Worm (Caenorhabditis elegans) whole organism, late embryonic: ENCODE results near the gene W01B6.5.

Experiments used
- K02D7.2 ChIP-seq: sonication (generic microtip); optimal IDR thresholded peaks from 2 replicates; lab custom pipeline; 2017; ENCODE audit warnings: mild to moderate bottlenecking, missing genetic modification characterization, missing compliant biosample characterization
- T23F11.4 ChIP-seq: fragments of 200-800 bp; sonication (Bioruptor generic); optimal IDR thresholded peaks from 2 replicates; lab custom pipeline; 2018; ENCODE audit warnings: mild to moderate bottlenecking, missing genetic modification characterization, missing compliant biosample characterization
- Y22D7AL.16 ChIP-seq: sonication (generic microtip); optimal IDR thresholded peaks from 2 replicates; lab custom pipeline; 2016; ENCODE audit warnings: missing genetic modification characterization, missing compliant biosample characterization
- ahr-1 ChIP-seq: sonication (generic microtip); optimal IDR thresholded peaks from 2 replicates; lab custom pipeline; 2016; ENCODE audit warnings: missing genetic modification characterization, missing compliant biosample characterization
- ceh-19 ChIP-seq: fragments of 200-800 bp; sonication (Bioruptor generic); optimal IDR thresholded peaks from 2 replicates; lab custom pipeline; 2018; ENCODE audit warnings: mild to moderate bottlenecking, missing genetic modification characterization, missing compliant biosample characterization
- ceh-2 ChIP-seq: sonication (generic microtip); optimal IDR thresholded peaks from 2 replicates; lab custom pipeline; 2016; ENCODE audit warnings: missing genotype, missing genetic modification characterization, missing compliant biosample characterization
- ceh-24 ChIP-seq: sonication (generic microtip); optimal IDR thresholded peaks from 2 replicates; lab custom pipeline; 2016; ENCODE audit warnings: mild to moderate bottlenecking, missing genetic modification characterization, missing compliant biosample characterization
- ceh-31 ChIP-seq: sonication (generic microtip); optimal IDR thresholded peaks from 2 replicates; lab custom pipeline; 2016; ENCODE audit warnings: missing genetic modification characterization, missing compliant biosample characterization
- ceh-34 ChIP-seq: sonication (generic microtip); optimal IDR thresholded peaks from 2 replicates; lab custom pipeline; 2016; ENCODE audit warnings: mild to moderate bottlenecking, missing genetic modification characterization, missing compliant biosample characterization
- ceh-45 ChIP-seq: fragments of 200-800 bp; sonication (Bioruptor generic); IDR thresholded peaks from 2 replicates; pipeline ENCODE4 v1.3.6; 2022; ENCODE audit warnings: missing genetic modification reagents, missing genetic modification characterization, missing compliant biosample characterization
- ceh-6 ChIP-seq: fragments of 200-800 bp; sonication (Bioruptor generic); optimal IDR thresholded peaks from 2 replicates; lab custom pipeline; 2018; ENCODE audit warnings: mild to moderate bottlenecking, missing genetic modification characterization, missing compliant biosample characterization
- ets-4 ChIP-seq: sonication (generic microtip); optimal IDR thresholded peaks from 2 replicates; lab custom pipeline; 2016; ENCODE audit warnings: missing genetic modification characterization, missing compliant biosample characterization
- fkh-10 ChIP-seq: fragments of 150-350 bp; optimal IDR thresholded peaks from 2 replicates; lab custom pipeline; 2014; ENCODE audit warnings: missing biosample characterization, missing genetic modification reagents, missing genetic modification characterization
- gmeb-2 ChIP-seq: sonication (generic microtip); optimal IDR thresholded peaks from 2 replicates; lab custom pipeline; 2016; ENCODE audit warnings: missing genetic modification characterization, inconsistent platforms, missing compliant biosample characterization
- hlh-30 ChIP-seq: sonication (generic microtip); optimal IDR thresholded peaks from 2 replicates; lab custom pipeline; 2017; ENCODE audit warnings: antibody characterized with exemption, missing genetic modification characterization, missing compliant biosample characterization; ENCODE audit not compliant: insufficient read depth
- hlh-6 ChIP-seq: sonication (generic microtip); optimal IDR thresholded peaks from 2 replicates; lab custom pipeline; 2016; ENCODE audit warnings: missing genotype, missing genetic modification characterization, missing compliant biosample characterization
- lim-6 ChIP-seq: sonication (generic microtip); optimal IDR thresholded peaks from 2 replicates; lab custom pipeline; 2016; ENCODE audit warnings: missing genetic modification characterization, missing compliant biosample characterization
- lin-11 ChIP-seq: fragments of 200-800 bp; sonication (Bioruptor generic); optimal IDR thresholded peaks from 2 replicates; lab custom pipeline; 2018; ENCODE audit warnings: mild to moderate bottlenecking, missing genetic modification characterization, missing compliant biosample characterization
- nfya-1 ChIP-seq: sonication (generic microtip); optimal IDR thresholded peaks from 2 replicates; lab custom pipeline; 2017; ENCODE audit warnings: missing genetic modification characterization, mild to moderate bottlenecking, missing compliant biosample characterization, antibody characterized with exemption, moderate library complexity
- nhr-11 ChIP-seq: fragments of 150-350 bp; optimal IDR thresholded peaks from 2 replicates; lab custom pipeline; 2014; ENCODE audit warnings: missing biosample characterization, missing genetic modification characterization
- nhr-232 ChIP-seq: sonication (generic microtip); optimal IDR thresholded peaks from 2 replicates; lab custom pipeline; 2016; ENCODE audit warnings: missing genetic modification characterization, missing compliant biosample characterization
- npax-4 ChIP-seq: sonication (generic microtip); optimal IDR thresholded peaks from 2 replicates; lab custom pipeline; 2016; ENCODE audit warnings: missing genetic modification characterization, missing compliant biosample characterization
- pha-4 ChIP-seq: fragments of 150-350 bp; optimal IDR thresholded peaks from 2 replicates; lab custom pipeline; 2018; ENCODE audit warnings: missing biosample characterization, missing genetic modification reagents, missing genetic modification characterization
- pqm-1 ChIP-seq: sonication (generic microtip); optimal IDR thresholded peaks from 2 replicates; lab custom pipeline; 2016; ENCODE audit warnings: missing genetic modification characterization, missing compliant biosample characterization
- rnt-1 ChIP-seq: sonication (generic microtip); optimal IDR thresholded peaks from 2 replicates; lab custom pipeline; 2016; ENCODE audit warnings: missing genetic modification characterization, missing compliant biosample characterization
- sdc-2 ChIP-seq: sonication (generic microtip); optimal IDR thresholded peaks from 2 replicates; lab custom pipeline; 2016; ENCODE audit warnings: missing genotype, missing genetic modification characterization, missing compliant biosample characterization
- sox-4 ChIP-seq: sonication (generic microtip); optimal IDR thresholded peaks from 2 replicates; lab custom pipeline; 2017; ENCODE audit warnings: mild to moderate bottlenecking, missing genetic modification characterization, inconsistent platforms, missing compliant biosample characterization
- syd-9 ChIP-seq: sonication (generic microtip); optimal IDR thresholded peaks from 2 replicates; lab custom pipeline; 2016; ENCODE audit warnings: mild to moderate bottlenecking, missing genetic modification characterization, moderate library complexity, missing compliant biosample characterization
- tbx-2 ChIP-seq: sonication (generic microtip); optimal IDR thresholded peaks from 2 replicates; lab custom pipeline; 2016; ENCODE audit warnings: missing genetic modification characterization, missing compliant biosample characterization
- unc-42 ChIP-seq: sonication (generic microtip); optimal IDR thresholded peaks from 2 replicates; lab custom pipeline; 2016; ENCODE audit warnings: missing genotype, missing genetic modification characterization, missing compliant biosample characterization
- zip-5 ChIP-seq: sonication (generic microtip); optimal IDR thresholded peaks from 2 replicates; lab custom pipeline; 2016; ENCODE audit warnings: missing genetic modification characterization, missing compliant biosample characterization
- ztf-16 ChIP-seq: sonication (generic microtip); optimal IDR thresholded peaks from 2 replicates; lab custom pipeline; 2017; ENCODE audit warnings: missing genetic modification characterization, missing compliant biosample characterization

Gene W01B6.5

DNA sequence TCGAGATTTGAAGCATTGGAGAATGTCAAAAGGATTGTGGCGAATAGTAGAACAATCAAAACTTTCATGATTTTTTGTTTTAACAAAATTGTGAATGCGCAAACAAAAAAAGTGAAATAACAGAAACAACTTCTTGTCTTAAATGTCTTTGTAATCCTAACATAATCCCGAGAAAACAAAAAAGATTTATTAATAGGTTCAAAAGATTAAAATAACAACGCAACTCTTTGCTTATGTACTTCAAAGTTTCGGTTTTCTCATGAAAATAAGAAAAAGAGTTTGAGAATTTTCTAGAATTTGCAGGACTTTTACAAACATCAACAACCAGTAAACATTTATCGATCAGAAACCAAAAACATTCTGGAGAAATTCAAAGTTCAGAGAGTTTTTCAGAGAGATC lies 13.8 kb downstream of the W01B6.5 start, which contains the start of gene ttr-39:
Gene ttr-39 (minus strand): TSS at position 101 of the 400 bp plus-strand sequence.
- TF ChIP-seq ceh-31 (tag; lab: Kevin White, UChicago) = no peak

DNA sequence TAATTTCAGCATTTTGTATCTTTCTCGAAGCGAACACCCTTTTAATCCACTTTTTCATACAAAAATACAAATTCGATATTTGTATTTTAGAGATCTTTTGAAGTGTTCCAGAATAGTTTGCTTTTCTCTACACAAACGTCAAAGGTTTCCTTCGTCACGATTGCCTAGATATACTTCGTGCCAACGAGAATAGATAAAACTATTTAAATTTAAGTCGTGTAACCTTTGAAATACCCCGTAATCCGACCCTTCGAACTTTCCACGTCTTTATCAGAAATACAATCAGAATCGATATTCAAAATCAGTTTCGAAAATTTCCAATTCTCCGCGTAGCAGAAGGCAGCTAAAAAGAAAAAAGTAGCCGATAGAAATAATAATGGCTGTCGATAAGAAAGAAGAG lies 14.4 kb downstream of the W01B6.5 start, which contains the start of gene ttbk-5:
Gene ttbk-5 (plus strand): TSS at position 301 of the 400 bp plus-strand sequence.
- no peak for TF ChIP-seq ceh-2
- no peak for TF ChIP-seq unc-42 (tag; lab: Kevin White, UChicago)
- no peak for TF ChIP-seq ceh-45 (GFP tag; lab: Robert Waterston, UW)
- TF ChIP-seq sdc-2 (tag; lab: Kevin White, UChicago) = no peak
- TF ChIP-seq pqm-1 (tag; lab: Kevin White, UChicago) = no peak
- no peak for TF ChIP-seq tbx-2
- TF ChIP-seq ceh-6 (GFP tag; lab: Kevin White, UChicago) = no peak
- TF ChIP-seq nhr-11 (tag; lab: Kevin White, UChicago) = no peak
- TF ChIP-seq nfya-1 (tag; lab: Kevin White, UChicago) = no peak
- TF ChIP-seq nhr-232 (tag; lab: Kevin White, UChicago) = no peak
- no peak for TF ChIP-seq ets-4 (tag; lab: Kevin White, UChicago)
- TF ChIP-seq sox-4 (tag; lab: Kevin White, UChicago) = no peak
- no peak for TF ChIP-seq ztf-16 (tag; lab: Kevin White, UChicago)
- TF ChIP-seq zip-5 (tag; lab: Kevin White, UChicago) = no peak
- no peak for TF ChIP-seq syd-9 (tag; lab: Kevin White, UChicago)
- TF ChIP-seq lin-11 (tag; lab: Kevin White, UChicago) = no peak

DNA sequence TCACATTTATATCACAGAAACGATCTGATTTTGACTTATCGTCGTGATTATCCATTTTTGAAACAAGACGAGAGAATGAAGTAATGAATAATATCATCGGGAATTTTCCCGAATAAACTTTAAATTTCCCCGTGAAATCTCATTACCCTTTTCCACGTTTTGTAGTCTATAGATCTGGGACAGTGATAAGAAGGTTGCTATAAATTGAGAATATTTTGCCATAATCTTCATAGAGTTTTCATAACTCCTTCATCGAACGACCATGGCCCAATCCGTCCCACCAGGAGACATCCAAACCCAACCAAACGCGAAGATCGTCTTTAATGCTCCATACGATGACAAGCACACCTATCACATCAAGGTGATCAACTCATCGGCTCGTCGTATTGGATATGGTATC lies 19.2 kb downstream of the W01B6.5 start, which contains the start of the genes C04G2.5 and msp-36:
Gene C04G2.5 (minus strand): TSS at position 101 of the 400 bp plus-strand sequence.
Gene msp-36 (plus strand): TSS at position 263 of the 400 bp plus-strand sequence.
- TF ChIP-seq ceh-6 (GFP tag; lab: Kevin White, UChicago) (no peak), pha-4 (no peak)

DNA sequence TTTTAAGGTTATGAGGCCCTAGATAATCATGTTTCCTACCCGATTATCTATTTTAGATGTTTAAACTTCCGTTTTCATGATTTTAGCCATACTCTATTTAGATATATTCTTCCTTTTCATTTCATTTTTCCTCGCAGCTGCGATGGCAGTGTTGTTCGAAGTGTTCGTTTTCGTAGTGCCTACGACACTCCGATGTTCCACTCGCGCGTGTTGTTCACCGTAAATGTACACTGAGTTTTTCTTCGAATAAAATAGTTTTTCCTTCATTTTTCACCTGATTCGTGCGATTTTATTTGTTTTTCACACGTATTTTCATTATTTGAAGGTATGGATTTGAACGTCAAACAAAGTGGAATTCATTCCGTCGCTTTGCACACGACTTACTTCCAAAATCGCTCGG lies 20.9 kb downstream of the W01B6.5 start, which contains the start of gene dis-3:
Gene dis-3 (plus strand): TSS at position 322 of the 400 bp plus-strand sequence.
- TF ChIP-seq rnt-1 (tag; lab: Kevin White, UChicago) (no peak), nhr-11 (tag; lab: Kevin White, UChicago) (no peak), hlh-30 (tag; lab: Kevin White, UChicago) (no peak), ceh-31 (tag; lab: Kevin White, UChicago) (no peak), T23F11.4 (GFP tag; lab: Kevin White, UChicago) (no peak), K02D7.2 (tag; lab: Kevin White, UChicago) (no peak)

DNA sequence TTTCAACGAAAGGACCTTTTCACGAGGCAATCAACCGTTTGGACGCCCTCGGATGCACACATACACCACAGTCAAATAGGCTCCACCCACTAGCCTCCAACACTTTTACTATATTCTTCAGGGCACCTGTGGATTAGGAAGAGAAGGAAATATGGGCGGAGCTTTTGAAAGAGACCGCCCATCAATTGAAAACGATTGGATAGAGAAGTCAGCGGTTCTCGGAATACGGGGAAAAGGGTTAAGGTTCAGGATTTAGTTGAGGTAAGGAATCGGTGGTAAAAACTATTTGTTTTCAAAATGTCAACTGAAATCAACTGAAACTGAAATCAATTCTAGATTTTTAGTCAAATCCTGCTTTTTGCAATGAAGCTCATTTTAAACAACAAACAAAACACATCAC lies 34.4 kb downstream of the W01B6.5 start, which contains the start of gene egl-38:
Gene egl-38 (minus strand): TSS at position 101 of the 400 bp plus-strand sequence.
- TF ChIP-seq K02D7.2 (tag; lab: Kevin White, UChicago) = no peak
- TF ChIP-seq ceh-19 (GFP tag; lab: Kevin White, UChicago) = no peak
- TF ChIP-seq gmeb-2 (tag; lab: Kevin White, UChicago) = no peak
- TF ChIP-seq ceh-34 (tag; lab: Kevin White, UChicago) = no peak
- TF ChIP-seq ceh-31 (tag; lab: Kevin White, UChicago) = no peak
- TF ChIP-seq hlh-6 = no peak
- no peak for TF ChIP-seq npax-4

- TF ChIP-seq ztf-16 (tag; lab: Kevin White, UChicago) (no peak), lim-6 (tag; lab: Kevin White, UChicago) (no peak), ceh-19 (GFP tag; lab: Kevin White, UChicago) (no peak), ceh-31 (tag; lab: Kevin White, UChicago) (no peak), ceh-24 (tag; lab: Kevin White, UChicago) (no peak), ahr-1 (tag; lab: Kevin White, UChicago) (no peak), lin-11 (tag; lab: Kevin White, UChicago) (no peak), Y22D7AL.16 (tag; lab: Kevin White, UChicago) (no peak), fkh-10 (GFP tag; lab: Kevin White, UChicago) (no peak), gmeb-2 (tag; lab: Kevin White, UChicago) (no peak)
Observed at ce11 chrIV:10110870-10111269, 34.9 kb downstream of the W01B6.5 start.
